Worm (Caenorhabditis elegans) whole organism, late embryonic: Measurements from ENCODE around the gene col-168.

Source experiments
- ceh-22 ChIP-seq: sonication (generic microtip); optimal IDR thresholded peaks from 2 replicates; lab custom pipeline; 2017; ENCODE audit warnings: missing biosample characterization, missing genetic modification characterization
- ceh-30 ChIP-seq: fragments of 150-350 bp; optimal IDR thresholded peaks from 2 replicates; lab custom pipeline; 2014; ENCODE audit warnings: missing biosample characterization, missing genetic modification characterization
- fkh-10 ChIP-seq: fragments of 150-350 bp; optimal IDR thresholded peaks from 2 replicates; lab custom pipeline; 2014; ENCODE audit warnings: missing biosample characterization, missing genetic modification reagents, missing genetic modification characterization
- hlh-8 ChIP-seq: sonication (generic microtip); optimal IDR thresholded peaks from 2 replicates; lab custom pipeline; 2016; ENCODE audit warnings: missing genotype, missing genetic modification characterization, missing compliant biosample characterization
- pax-1 ChIP-seq: fragments of 150-350 bp; optimal IDR thresholded peaks from 2 replicates; lab custom pipeline; 2014; ENCODE audit warnings: missing biosample characterization, missing genetic modification characterization
- pha-4 ChIP-seq: fragments of 150-350 bp; optimal IDR thresholded peaks from 2 replicates; lab custom pipeline; 2018; ENCODE audit warnings: missing biosample characterization, missing genetic modification reagents, missing genetic modification characterization
- sox-4 ChIP-seq: sonication (generic microtip); optimal IDR thresholded peaks from 2 replicates; lab custom pipeline; 2017; ENCODE audit warnings: mild to moderate bottlenecking, missing genetic modification characterization, inconsistent platforms, missing compliant biosample characterization

- TF ChIP-seq fkh-10 (GFP tag; lab: Kevin White, UChicago) (no peak), ceh-22 (tag; lab: Kevin White, UChicago) (no peak), pax-1 (tag; lab: Kevin White, UChicago) (no peak), hlh-8 (tag; lab: Kevin White, UChicago) (no peak), pha-4 (tag; lab: Kevin White, UChicago) (no peak), sox-4 (no peak), ceh-30 (tag; lab: Kevin White, UChicago) (no peak)
Observed at ce11 chrX:6318803-6319202, 7.4 kb upstream of the col-168 start.
